Worm (Caenorhabditis elegans) whole organism, mixed stage, embryonic: ENCODE data around the gene F49E2.5.

Experiments used
- M03D4.4 ChIP-seq: sonication (generic microtip); optimal IDR thresholded peaks from 2 replicates; lab custom pipeline; 2017; ENCODE audit warnings: mild to moderate bottlenecking, missing genetic modification characterization, missing compliant biosample characterization
- bed-3 ChIP-seq: fragments of 200-800 bp; sonication (Bioruptor generic); optimal IDR thresholded peaks from 3 replicates; lab custom pipeline; 2018; ENCODE audit warnings: mild to moderate bottlenecking, missing genetic modification characterization, moderate library complexity, missing compliant biosample characterization
- blmp-1 ChIP-seq: fragments of 150-350 bp; optimal IDR thresholded peaks from 2 replicates; lab custom pipeline; 2014; ENCODE audit warnings: missing biosample characterization, missing genetic modification characterization
- ceh-39 ChIP-seq: fragments of 150-350 bp; optimal IDR thresholded peaks from 2 replicates; lab custom pipeline; 2014; ENCODE audit warnings: missing biosample characterization, missing genetic modification characterization
- ceh-43 ChIP-seq: fragments of 200-800 bp; sonication (Bioruptor generic); optimal IDR thresholded peaks from 2 replicates; lab custom pipeline; 2018; ENCODE audit warnings: mild to moderate bottlenecking, missing genetic modification characterization, moderate library complexity, missing compliant biosample characterization
- ceh-83 ChIP-seq: fragments of 200-800 bp; sonication (Bioruptor generic); optimal IDR thresholded peaks from 2 replicates; lab custom pipeline; 2018; ENCODE audit warnings: mild to moderate bottlenecking, missing genetic modification characterization, missing compliant biosample characterization
- ces-1 ChIP-seq: fragments of 150-350 bp; optimal IDR thresholded peaks from 2 replicates; lab custom pipeline; 2014; ENCODE audit warnings: missing biosample characterization, missing genetic modification reagents, missing genetic modification characterization
- cnd-1 ChIP-seq: fragments of 200-800 bp; sonication (Bioruptor generic); optimal IDR thresholded peaks from 2 replicates; lab custom pipeline; 2018; ENCODE audit warnings: mild to moderate bottlenecking, missing genetic modification characterization, missing compliant biosample characterization
- drap-1 ChIP-seq: fragments of 200-800 bp; sonication (Bioruptor generic); optimal IDR thresholded peaks from 3 replicates; lab custom pipeline; 2018; ENCODE audit warnings: mild to moderate bottlenecking, missing genetic modification characterization, missing compliant biosample characterization
- elt-1 ChIP-seq: sonication (generic microtip); optimal IDR thresholded peaks from 2 replicates; lab custom pipeline; 2017; ENCODE audit warnings: missing genetic modification characterization, mild to moderate bottlenecking, missing compliant biosample characterization, antibody characterized with exemption, moderate library complexity, borderline replicate concordance; ENCODE audit not compliant: insufficient read depth
- elt-3 ChIP-seq: fragments of 150-350 bp; optimal IDR thresholded peaks from 2 replicates; lab custom pipeline; 2014; ENCODE audit warnings: missing biosample characterization, missing genetic modification characterization
- flh-1 ChIP-seq: fragments of 200-800 bp; sonication (Bioruptor generic); optimal IDR thresholded peaks from 2 replicates; lab custom pipeline; 2018; ENCODE audit warnings: mild to moderate bottlenecking, missing genetic modification characterization, moderate library complexity, missing compliant biosample characterization
- ham-2 ChIP-seq: fragments of 200-800 bp; sonication (Bioruptor generic); optimal IDR thresholded peaks from 2 replicates; lab custom pipeline; 2018; ENCODE audit warnings: mild to moderate bottlenecking, missing genetic modification characterization, missing compliant biosample characterization
- hlh-1 ChIP-seq: fragments of 150-350 bp; optimal IDR thresholded peaks from 2 replicates; lab custom pipeline; 2014; ENCODE audit warnings: missing biosample characterization, missing genetic modification reagents, missing genetic modification characterization
- lin-13 ChIP-seq: fragments of 150-350 bp; optimal IDR thresholded peaks from 2 replicates; lab custom pipeline; 2014; ENCODE audit warnings: missing biosample characterization, missing genetic modification characterization
- lin-32 ChIP-seq: fragments of 200-800 bp; sonication (Bioruptor generic); optimal IDR thresholded peaks from 2 replicates; lab custom pipeline; 2018; ENCODE audit warnings: mild to moderate bottlenecking, missing genetic modification characterization, missing compliant biosample characterization
- lsy-2 ChIP-seq: fragments of 150-350 bp; optimal IDR thresholded peaks from 2 replicates; lab custom pipeline; 2014; ENCODE audit warnings: missing biosample characterization, missing genetic modification characterization
- mep-1 ChIP-seq: fragments of 150-350 bp; optimal IDR thresholded peaks from 2 replicates; lab custom pipeline; 2017; ENCODE audit warnings: missing biosample characterization, missing genetic modification reagents, missing genetic modification characterization, inconsistent platforms
- mls-2 ChIP-seq: sonication (generic microtip); optimal IDR thresholded peaks from 2 replicates; lab custom pipeline; 2016; ENCODE audit warnings: mild to moderate bottlenecking, missing genetic modification characterization, moderate library complexity, missing compliant biosample characterization
- nhr-12 ChIP-seq: fragments of 150-350 bp; optimal IDR thresholded peaks from 2 replicates; lab custom pipeline; 2014; ENCODE audit warnings: missing biosample characterization, missing genetic modification characterization
- nhr-2 ChIP-seq: fragments of 150-350 bp; optimal IDR thresholded peaks from 2 replicates; lab custom pipeline; 2014; ENCODE audit warnings: missing biosample characterization, missing genetic modification characterization
- nhr-237 ChIP-seq: fragments of 150-350 bp; optimal IDR thresholded peaks from 2 replicates; lab custom pipeline; 2014; ENCODE audit warnings: missing biosample characterization, missing genetic modification characterization
- nhr-28 ChIP-seq: fragments of 150-350 bp; optimal IDR thresholded peaks from 2 replicates; lab custom pipeline; 2014; ENCODE audit warnings: missing biosample characterization, missing genetic modification characterization
- pha-4 ChIP-seq: fragments of 150-350 bp; optimal IDR thresholded peaks from 2 replicates; lab custom pipeline; 2018; ENCODE audit warnings: missing biosample characterization, missing genetic modification reagents, missing genetic modification characterization
- sem-2 ChIP-seq: fragments of 200-800 bp; sonication (Bioruptor generic); optimal IDR thresholded peaks from 2 replicates; lab custom pipeline; 2018; ENCODE audit warnings: mild to moderate bottlenecking, missing genetic modification characterization, missing compliant biosample characterization
- snpc-4 ChIP-seq: fragments of 150-350 bp; optimal IDR thresholded peaks from 2 replicates; lab custom pipeline; 2014; ENCODE audit warnings: missing biosample characterization, missing genetic modification characterization
- sptf-1 ChIP-seq: sonication (generic microtip); optimal IDR thresholded peaks from 2 replicates; lab custom pipeline; 2017; ENCODE audit warnings: mild to moderate bottlenecking, missing genetic modification characterization, moderate library complexity, missing compliant biosample characterization
- tbx-8 ChIP-seq: fragments of 200-800 bp; sonication (Bioruptor generic); optimal IDR thresholded peaks from 2 replicates; lab custom pipeline; 2018; ENCODE audit warnings: mild to moderate bottlenecking, missing genetic modification characterization, moderate library complexity, missing compliant biosample characterization
- unc-120 ChIP-seq: sonication (generic microtip); optimal IDR thresholded peaks from 2 replicates; lab custom pipeline; 2017; ENCODE audit warnings: missing genetic modification characterization, missing compliant biosample characterization; ENCODE audit not compliant: poor library complexity, severe bottlenecking
- unc-39 ChIP-seq: fragments of 150-350 bp; optimal IDR thresholded peaks from 2 replicates; lab custom pipeline; 2014; ENCODE audit warnings: missing biosample characterization, missing genetic modification characterization
- unc-62 ChIP-seq: fragments of 150-350 bp; optimal IDR thresholded peaks from 2 replicates; lab custom pipeline; 2014; ENCODE audit warnings: missing biosample characterization, missing genetic modification reagents, missing genetic modification characterization
- ztf-11 ChIP-seq: fragments of 150-350 bp; optimal IDR thresholded peaks from 2 replicates; lab custom pipeline; 2014; ENCODE audit warnings: missing biosample characterization, missing genetic modification characterization

Gene F49E2.5

ce11 chrX:9517106-9517505, 26.3 kb upstream of the F49E2.5 start, which contains the start of gene C07B5.2:
TSS of gene C07B5.2 (minus strand) at chrX:9517206.
- no peak for TF ChIP-seq drap-1 (GFP tag; lab: Kevin White, UChicago)
- no peak for TF ChIP-seq elt-1 (tag; lab: Kevin White, UChicago)
- TF ChIP-seq sem-2 (GFP tag; lab: Kevin White, UChicago), result no peak
- TF ChIP-seq elt-3, result no peak
- TF ChIP-seq ceh-43 (GFP tag; lab: Kevin White, UChicago), result no peak
- TF ChIP-seq unc-120, result no peak
- TF ChIP-seq ztf-11 (tag; lab: Kevin White, UChicago), result no peak
- no peak for TF ChIP-seq ceh-83 (GFP tag; lab: Kevin White, UChicago)
- no peak for TF ChIP-seq blmp-1
- TF ChIP-seq sptf-1 (tag; lab: Kevin White, UChicago), result no peak
- TF ChIP-seq nhr-237 (tag; lab: Kevin White, UChicago), result no peak
- TF ChIP-seq mls-2, result no peak

- TF ChIP-seq blmp-1, result no peak
- no peak for TF ChIP-seq ceh-83 (GFP tag; lab: Kevin White, UChicago)
- no peak for TF ChIP-seq lin-32 (GFP tag; lab: Kevin White, UChicago)
- no peak for TF ChIP-seq unc-120
- TF ChIP-seq ceh-43 (GFP tag; lab: Kevin White, UChicago), result no peak
- no peak for TF ChIP-seq flh-1 (GFP tag; lab: Kevin White, UChicago)
- no peak for TF ChIP-seq elt-1 (tag; lab: Kevin White, UChicago)
- no peak for TF ChIP-seq unc-62 (GFP tag; lab: Kevin White, UChicago)
- TF ChIP-seq lsy-2 (tag; lab: Kevin White, UChicago), result no peak
- no peak for TF ChIP-seq nhr-237 (tag; lab: Kevin White, UChicago)
- no peak for TF ChIP-seq bed-3
- TF ChIP-seq hlh-1, result no peak
- no peak for TF ChIP-seq unc-39
- TF ChIP-seq drap-1 (GFP tag; lab: Kevin White, UChicago), result no peak
- TF ChIP-seq mls-2, result no peak
- no peak for TF ChIP-seq cnd-1
- no peak for TF ChIP-seq mep-1 (tag; lab: Kevin White, UChicago)
- TF ChIP-seq, all 35 proteins: peak for 0
Measured at ce11 chrX:9518719-9519118, 24.7 kb upstream of the F49E2.5 start, which contains the start of gene C07B5.6. TSS of gene C07B5.6 (plus strand) at chrX:9519019.

- TF ChIP-seq tbx-8 (GFP tag; lab: Kevin White, UChicago), result no peak
- TF ChIP-seq unc-62 (GFP tag; lab: Kevin White, UChicago), result no peak
- TF ChIP-seq bed-3, result no peak
- no peak for TF ChIP-seq ham-2 (GFP tag; lab: Kevin White, UChicago)
- no peak for TF ChIP-seq M03D4.4 (tag; lab: Kevin White, UChicago)
- TF ChIP-seq mep-1 (tag; lab: Kevin White, UChicago), result no peak
- TF ChIP-seq nhr-2 (tag; lab: Kevin White, UChicago), result no peak
- TF ChIP-seq mls-2, result no peak
- no peak for TF ChIP-seq ceh-43 (GFP tag; lab: Kevin White, UChicago)
- no peak for TF ChIP-seq lin-13 (tag; lab: Kevin White, UChicago)
- no peak for TF ChIP-seq nhr-12
- TF ChIP-seq ceh-39 (tag; lab: Kevin White, UChicago), result no peak
- TF ChIP-seq sptf-1 (tag; lab: Kevin White, UChicago), result no peak
- no peak for TF ChIP-seq ztf-11 (tag; lab: Kevin White, UChicago)
- TF ChIP-seq flh-1 (GFP tag; lab: Kevin White, UChicago), result no peak
- no peak for TF ChIP-seq lin-32 (GFP tag; lab: Kevin White, UChicago)
- no peak for TF ChIP-seq drap-1 (GFP tag; lab: Kevin White, UChicago)
- TF ChIP-seq ces-1, result no peak
- TF ChIP-seq unc-39, result no peak
- TF ChIP-seq snpc-4 (tag; lab: Kevin White, UChicago), result no peak
Measured at ce11 chrX:9523118-9523517, 20.3 kb upstream of the F49E2.5 start, which contains the start of gene C07B5.3. TSS of gene C07B5.3 (minus strand) at chrX:9523218.

ce11 chrX:9527898-9528297, 15.6 kb upstream of the F49E2.5 start:
- TF ChIP-seq sem-2 (GFP tag; lab: Kevin White, UChicago) (no peak), drap-1 (GFP tag; lab: Kevin White, UChicago) (no peak), sptf-1 (tag; lab: Kevin White, UChicago) (no peak), ztf-11 (tag; lab: Kevin White, UChicago) (no peak), nhr-28 (tag; lab: Kevin White, UChicago) (no peak), nhr-12 (no peak), lsy-2 (tag; lab: Kevin White, UChicago) (no peak), elt-1 (tag; lab: Kevin White, UChicago) (no peak), elt-3 (no peak), ceh-39 (tag; lab: Kevin White, UChicago) (no peak), pha-4 (tag; lab: Kevin White, UChicago) (no peak), ceh-83 (GFP tag; lab: Kevin White, UChicago) (no peak), M03D4.4 (tag; lab: Kevin White, UChicago) (no peak), tbx-8 (GFP tag; lab: Kevin White, UChicago) (no peak), ham-2 (GFP tag; lab: Kevin White, UChicago) (no peak), flh-1 (GFP tag; lab: Kevin White, UChicago) (no peak)
- TF ChIP-seq, all 35 proteins: peak for 0
